Fruit fly (Drosophila melanogaster) whole organism, embryonic: Measurements from ENCODE around the gene Pez.

ENCODE experiments used
- ATbp ChIP-seq: fragments of 200-800 bp; sonication (Bioruptor generic); optimal IDR thresholded peaks from 2 replicates; lab custom pipeline; 2017; ENCODE audit warnings: missing biosample characterization, mild to moderate bottlenecking, missing genetic modification characterization, missing genetic modification reagents
- Abd-B ChIP-seq: fragments of 200-800 bp; sonication (Bioruptor generic); optimal IDR thresholded peaks from 2 replicates; lab custom pipeline; 2018; ENCODE audit warnings: missing biosample characterization, mild to moderate bottlenecking, missing genetic modification characterization, moderate library complexity
- Antp ChIP-seq: fragments of 200-800 bp; sonication (Bioruptor generic); optimal IDR thresholded peaks from 3 replicates; lab custom pipeline; 2016; ENCODE audit warnings: missing biosample characterization, missing genetic modification characterization
- CG10274 ChIP-seq: fragments of 200-800 bp; sonication (Bioruptor generic); optimal IDR thresholded peaks from 3 replicates; lab custom pipeline; 2017; ENCODE audit warnings: missing biosample characterization, mild to moderate bottlenecking, missing genetic modification characterization
- CG11696 ChIP-seq: fragments of 200-800 bp; sonication (Bioruptor generic); IDR thresholded peaks from 2 replicates; pipeline ENCODE4 v1.3.6; 2022; ENCODE audit warnings: missing biosample characterization, missing genetic modification characterization
- CG12104 ChIP-seq: fragments of 200-800 bp; sonication (Bioruptor generic); optimal IDR thresholded peaks from 3 replicates; lab custom pipeline; 2016; ENCODE audit warnings: missing biosample characterization, missing genetic modification characterization
- CG12299 ChIP-seq: fragments of 200-800 bp; sonication (Bioruptor generic); optimal IDR thresholded peaks from 2 replicates; lab custom pipeline; 2018; ENCODE audit warnings: missing biosample characterization, mild to moderate bottlenecking, missing genetic modification characterization
- CG12659 ChIP-seq: fragments of 200-800 bp; sonication (Bioruptor generic); optimal IDR thresholded peaks from 3 replicates; lab custom pipeline; 2017; ENCODE audit warnings: mild to moderate bottlenecking, missing biosample characterization, missing genetic modification reagents, missing genetic modification characterization
- CG13296 ChIP-seq: fragments of 200-800 bp; sonication (Bioruptor generic); optimal IDR thresholded peaks from 3 replicates; lab custom pipeline; 2018; ENCODE audit warnings: missing biosample characterization, mild to moderate bottlenecking, missing genetic modification characterization
- CG15011 ChIP-seq: fragments of 200-800 bp; sonication (Bioruptor generic); optimal IDR thresholded peaks from 3 replicates; lab custom pipeline; 2018; ENCODE audit warnings: missing biosample characterization, mild to moderate bottlenecking, missing genetic modification characterization
- CG15514 ChIP-seq: fragments of 200-800 bp; sonication (Bioruptor generic); optimal IDR thresholded peaks from 3 replicates; lab custom pipeline; 2017; ENCODE audit warnings: missing biosample characterization, missing genetic modification characterization, mild to moderate bottlenecking, moderate library complexity, missing genetic modification reagents
- CG15601 ChIP-seq: fragments of 200-800 bp; sonication (Bioruptor generic); optimal IDR thresholded peaks from 3 replicates; lab custom pipeline; 2019; ENCODE audit warnings: missing biosample characterization, mild to moderate bottlenecking, missing genetic modification characterization, moderate library complexity
- CG17328 ChIP-seq: fragments of 200-800 bp; sonication (Bioruptor generic); IDR thresholded peaks from 2 replicates; pipeline ENCODE4 v1.3.6; 2022; ENCODE audit warnings: missing biosample characterization, missing genetic modification characterization
- CG17361 ChIP-seq: fragments of 200-800 bp; sonication (Bioruptor generic); IDR thresholded peaks from 3 replicates; pipeline ENCODE4 v1.3.6; 2022; ENCODE audit warnings: missing biosample characterization, missing genetic modification characterization
- CG31365 ChIP-seq: fragments of 200-800 bp; sonication (Bioruptor generic); optimal IDR thresholded peaks from 2 replicates; lab custom pipeline; 2018; ENCODE audit warnings: missing biosample characterization, mild to moderate bottlenecking, missing genetic modification characterization
- CG34376 ChIP-seq: fragments of 200-800 bp; sonication (Bioruptor generic); optimal IDR thresholded peaks from 2 replicates; lab custom pipeline; 2018; ENCODE audit warnings: missing biosample characterization, mild to moderate bottlenecking, missing genetic modification characterization
- CG6689 ChIP-seq: fragments of 200-800 bp; sonication (Bioruptor generic); IDR thresholded peaks from 2 replicates; pipeline ENCODE4 v1.3.6; 2022; ENCODE audit warnings: missing biosample characterization, missing genetic modification characterization
- CG7556 ChIP-seq: fragments of 200-800 bp; sonication (Bioruptor generic); optimal IDR thresholded peaks from 2 replicates; lab custom pipeline; 2017; ENCODE audit warnings: missing biosample characterization, mild to moderate bottlenecking, missing genetic modification characterization
- CG9437 ChIP-seq: fragments of 200-800 bp; sonication (Bioruptor generic); optimal IDR thresholded peaks from 2 replicates; lab custom pipeline; 2018; ENCODE audit warnings: missing biosample characterization, mild to moderate bottlenecking, missing genetic modification characterization
- CG9727 ChIP-seq: fragments of 200-800 bp; sonication (Bioruptor generic); optimal IDR thresholded peaks from 3 replicates; lab custom pipeline; 2017; ENCODE audit warnings: missing biosample characterization, mild to moderate bottlenecking, missing genetic modification characterization
- CG9932 ChIP-seq: fragments of 200-800 bp; sonication (Bioruptor generic); IDR thresholded peaks from 2 replicates; pipeline ENCODE4 v1.3.6; 2022; ENCODE audit warnings: missing biosample characterization, missing genetic modification characterization
- CrebB ChIP-seq: fragments of 200-800 bp; sonication (Bioruptor generic); optimal IDR thresholded peaks from 3 replicates; lab custom pipeline; 2018; ENCODE audit warnings: missing biosample characterization, mild to moderate bottlenecking, missing genetic modification characterization
- Dref ChIP-seq: fragments of 200-800 bp; sonication (Bioruptor generic); IDR thresholded peaks from 2 replicates; pipeline ENCODE4 v1.3.6; 2022; ENCODE audit warnings: missing biosample characterization, missing genetic modification characterization
- Fer2 ChIP-seq: fragments of 200-800 bp; sonication (Bioruptor generic); optimal IDR thresholded peaks from 2 replicates; lab custom pipeline; 2018; ENCODE audit warnings: missing biosample characterization, mild to moderate bottlenecking, missing genetic modification characterization, moderate library complexity
- HLH4C ChIP-seq: fragments of 200-800 bp; sonication (Bioruptor generic); IDR thresholded peaks from 3 replicates; pipeline ENCODE4 v1.3.6; 2022; ENCODE audit warnings: missing biosample characterization, missing genetic modification characterization; ENCODE audit not compliant: partially characterized antibody
- Jarid2 ChIP-seq: fragments of 200-800 bp; sonication (Bioruptor generic); optimal IDR thresholded peaks from 3 replicates; lab custom pipeline; 2017; ENCODE audit warnings: mild to moderate bottlenecking, missing biosample characterization, missing genetic modification reagents, missing genetic modification characterization
- Max ChIP-seq: fragments of 200-800 bp; sonication (Bioruptor generic); optimal IDR thresholded peaks from 2 replicates; lab custom pipeline; 2016; ENCODE audit warnings: missing biosample characterization, mild to moderate bottlenecking, missing genetic modification characterization
- Meics ChIP-seq: fragments of 200-800 bp; sonication (Bioruptor generic); optimal IDR thresholded peaks from 2 replicates; lab custom pipeline; 2017; ENCODE audit warnings: missing biosample characterization, mild to moderate bottlenecking, missing genetic modification characterization
- Nf-YA ChIP-seq: fragments of 200-800 bp; sonication (Bioruptor generic); IDR thresholded peaks from 2 replicates; pipeline ENCODE4 v1.3.6; 2022; ENCODE audit warnings: missing biosample characterization, missing genetic modification characterization
- Sox102F ChIP-seq: fragments of 200-800 bp; sonication (Bioruptor generic); optimal IDR thresholded peaks from 2 replicates; lab custom pipeline; 2018; ENCODE audit warnings: missing biosample characterization, mild to moderate bottlenecking, missing genetic modification characterization, moderate library complexity
- Trl ChIP-seq, 3 experiments: fragments of >200 bp in 2 of 3; fragments of 200-800 bp in 1 of 3; sonication (Bioruptor generic) in 1 of 3; optimal IDR thresholded peaks; 2 replicates in 1 of 3; 3 replicates in 2 of 3; lab custom pipeline; 2016 to 2017; ENCODE audit warnings: missing biosample characterization in 1 of 3, missing genetic modification characterization in 1 of 3
- bcd ChIP-seq: fragments of 200-800 bp; sonication (Bioruptor generic); optimal IDR thresholded peaks from 2 replicates; lab custom pipeline; 2017; ENCODE audit warnings: missing biosample characterization, mild to moderate bottlenecking, missing genetic modification characterization
- btn ChIP-seq: fragments of 200-800 bp; sonication (Bioruptor generic); optimal IDR thresholded peaks from 2 replicates; lab custom pipeline; 2016; ENCODE audit warnings: missing biosample characterization, missing genetic modification characterization
- chinmo ChIP-seq: fragments of 200-800 bp; sonication (Bioruptor generic); IDR thresholded peaks from 4 replicates; pipeline ENCODE4 v1.3.6; 2022; ENCODE audit warnings: missing biosample characterization, missing genetic modification characterization; ENCODE audit not compliant: partially characterized antibody
- eyg ChIP-seq: fragments of 200-800 bp; sonication (Bioruptor generic); optimal IDR thresholded peaks from 3 replicates; lab custom pipeline; 2016; ENCODE audit warnings: missing biosample characterization, missing genetic modification characterization
- fd102C ChIP-seq: fragments of 200-800 bp; sonication (Bioruptor generic); optimal IDR thresholded peaks from 2 replicates; lab custom pipeline; 2018; ENCODE audit warnings: missing biosample characterization, mild to moderate bottlenecking, missing genetic modification characterization, moderate library complexity
- h ChIP-seq: fragments of >200 bp; optimal IDR thresholded peaks from 2 replicates; lab custom pipeline; 2017
- jing ChIP-seq: fragments of 200-800 bp; sonication (Bioruptor generic); optimal IDR thresholded peaks from 2 replicates; lab custom pipeline; 2018; ENCODE audit warnings: missing biosample characterization, mild to moderate bottlenecking, missing genetic modification characterization
- kay ChIP-seq: fragments of 200-800 bp; sonication (Bioruptor generic); optimal IDR thresholded peaks from 2 replicates; lab custom pipeline; 2016; ENCODE audit warnings: missing biosample characterization, missing genetic modification characterization
- lbe ChIP-seq: fragments of 200-800 bp; sonication (Bioruptor generic); optimal IDR thresholded peaks from 2 replicates; lab custom pipeline; 2016; ENCODE audit warnings: missing biosample characterization, mild to moderate bottlenecking, missing genetic modification characterization
- maf-S ChIP-seq: fragments of 200-800 bp; sonication (Bioruptor generic); optimal IDR thresholded peaks from 2 replicates; lab custom pipeline; 2016; ENCODE audit warnings: missing biosample characterization, missing genetic modification characterization
- peb ChIP-seq: fragments of 200-800 bp; sonication (Bioruptor generic); IDR thresholded peaks from 2 replicates; pipeline ENCODE4 v1.3.6; 2022; ENCODE audit warnings: missing biosample characterization, missing genetic modification characterization
- pho ChIP-seq: fragments of 200-800 bp; sonication (Bioruptor generic); optimal IDR thresholded peaks from 2 replicates; lab custom pipeline; 2016; ENCODE audit warnings: missing biosample characterization, missing genetic modification characterization
- ro ChIP-seq: fragments of 200-800 bp; sonication (Bioruptor generic); IDR thresholded peaks from 2 replicates; pipeline ENCODE4 v1.3.6; 2022; ENCODE audit warnings: missing biosample characterization, missing genetic modification characterization
- row ChIP-seq: fragments of 200-800 bp; sonication (Bioruptor generic); IDR thresholded peaks from 3 replicates; pipeline ENCODE4 v1.3.6; 2022; ENCODE audit warnings: missing biosample characterization, missing genetic modification characterization
- scrt ChIP-seq: fragments of 200-800 bp; sonication (Bioruptor generic); optimal IDR thresholded peaks from 2 replicates; lab custom pipeline; 2018; ENCODE audit warnings: missing biosample characterization, mild to moderate bottlenecking, missing genetic modification characterization, moderate library complexity
- sisA ChIP-seq: fragments of 200-800 bp; sonication (Bioruptor generic); IDR thresholded peaks from 2 replicates; pipeline ENCODE4 v1.3.6; 2022; ENCODE audit warnings: missing biosample characterization, missing genetic modification characterization
- trem ChIP-seq: fragments of 200-800 bp; optimal IDR thresholded peaks from 3 replicates; lab custom pipeline; 2019; ENCODE audit warnings: missing biosample characterization, mild to moderate bottlenecking, missing genetic modification characterization, moderate library complexity
- tup ChIP-seq: fragments of 200-800 bp; sonication (Bioruptor generic); optimal IDR thresholded peaks from 2 replicates; lab custom pipeline; 2016; ENCODE audit warnings: missing biosample characterization, mild to moderate bottlenecking, missing genetic modification characterization, moderate library complexity
- wek ChIP-seq: fragments of 200-800 bp; sonication (Bioruptor generic); optimal IDR thresholded peaks from 3 replicates; lab custom pipeline; 2018; ENCODE audit warnings: missing biosample characterization, mild to moderate bottlenecking, missing genetic modification characterization, moderate library complexity
- zen ChIP-seq: fragments of 200-800 bp; sonication (Bioruptor generic); optimal IDR thresholded peaks from 3 replicates; lab custom pipeline; 2018; ENCODE audit warnings: missing biosample characterization, mild to moderate bottlenecking, missing genetic modification characterization, moderate library complexity

Gene Pez

dm6 chr2L:6283376-6283775 is 55.1 kb downstream of the Pez start (continued):
- TF ChIP-seq Abd-B, result no peak
- TF ChIP-seq jing (GFP tag; lab: Kevin White, UChicago), result no peak
- TF ChIP-seq peb (GFP tag; lab: Robert Waterston, UW), result no peak
- no peak; the same call in 1 of the 2 replicates for TF ChIP-seq CG9932 (GFP tag; lab: Robert Waterston, UW)
- TF ChIP-seq CG15601 (tag; lab: Kevin White, UChicago), result peak; percentile 80
- TF ChIP-seq CG9437 (GFP tag; lab: Kevin White, UChicago), result no peak
- peak; percentile 3 for TF ChIP-seq CG12299 (tag; lab: Kevin White, UChicago)
- no peak for TF ChIP-seq kay (GFP tag; lab: Kevin White, UChicago)
- peak; percentile 45 for TF ChIP-seq CG12104 (GFP tag; lab: Kevin White, UChicago)
- peak; percentile 29 for TF ChIP-seq CG7556 (GFP tag; lab: Kevin White, UChicago)
- no peak for TF ChIP-seq btn
- no peak for TF ChIP-seq CG11696
- TF ChIP-seq Sox102F (GFP tag; lab: Kevin White, UChicago), result peak; percentile 43
- TF ChIP-seq Nf-YA (GFP tag; lab: Robert Waterston, UW), result no peak
- TF ChIP-seq bcd (GFP tag; lab: Kevin White, UChicago), result peak; percentile 35
- peak; percentile 65 for TF ChIP-seq wek (GFP tag; lab: Kevin White, UChicago)
- TF ChIP-seq CG17361, result peak; percentile 53; the same call in 2 of the 3 replicates
- peak; percentile 45 for TF ChIP-seq CG15011 (GFP tag; lab: Kevin White, UChicago)
- TF ChIP-seq CG15514, result peak; percentile 31
- no peak for TF ChIP-seq pho (GFP tag; lab: Kevin White, UChicago)
- TF ChIP-seq scrt (GFP tag; lab: Kevin White, UChicago), result no peak
- no peak for TF ChIP-seq CG10274 (GFP tag; lab: Kevin White, UChicago)
- TF ChIP-seq CG17328, result no peak
- no peak for TF ChIP-seq maf-S
- peak; percentile 84 for TF ChIP-seq ATbp (GFP tag; lab: Kevin White, UChicago)
- TF ChIP-seq Trl (optimal IDR thresholded peaks at IDR 0.05; lab: Kevin White, UChicago), result no peak
- peak; percentile 4 for TF ChIP-seq Trl (GFP tag; optimal IDR thresholded peaks at IDR 0.05; lab: Kevin White, UChicago)
- TF ChIP-seq row, result no peak
- TF ChIP-seq Jarid2 (GFP tag; lab: Kevin White, UChicago), result peak; percentile 28
- TF ChIP-seq eyg (GFP tag; lab: Kevin White, UChicago), result no peak
- TF ChIP-seq CrebB, result peak; percentile 33
- TF ChIP-seq Meics (GFP tag; lab: Kevin White, UChicago), result peak; percentile 34
- no peak for TF ChIP-seq tup (GFP tag; lab: Kevin White, UChicago)
- TF ChIP-seq Dref (GFP tag; lab: Robert Waterston, UW), result no peak
- TF ChIP-seq CG13296 (GFP tag; lab: Kevin White, UChicago), result peak; percentile 11
- TF ChIP-seq h, result no peak
- TF ChIP-seq sisA, result no peak
- TF ChIP-seq CG12659, result no peak
- TF ChIP-seq Antp (GFP tag; lab: Kevin White, UChicago), result no peak
- no peak for TF ChIP-seq HLH4C
- no peak for TF ChIP-seq zen (tag; lab: Kevin White, UChicago)
- no peak for TF ChIP-seq ro
- peak; percentile 33 for TF ChIP-seq trem (tag; lab: Kevin White, UChicago)
- TF ChIP-seq CG6689 (GFP tag; lab: Robert Waterston, UW), result no peak
- TF ChIP-seq Fer2 (tag; lab: Kevin White, UChicago), result peak; percentile 30
- TF ChIP-seq Max, result no peak
- peak; percentile 26 for TF ChIP-seq CG9727 (GFP tag; lab: Kevin White, UChicago)
- TF ChIP-seq chinmo, result no peak
- no peak for TF ChIP-seq lbe
- TF ChIP-seq CG34376 (GFP tag; lab: Kevin White, UChicago), result no peak
- no peak for TF ChIP-seq fd102C (GFP tag; lab: Kevin White, UChicago)
- peak; percentile 41 for TF ChIP-seq CG31365
